Worm (Caenorhabditis elegans) whole organism, early embryonic: ENCODE results near the gene W07G4.8.

ENCODE experiments used
- B0310.2 ChIP-seq: sonication (generic microtip); optimal IDR thresholded peaks from 2 replicates; lab custom pipeline; 2016; ENCODE audit warnings: mild to moderate bottlenecking, missing genetic modification characterization, missing compliant biosample characterization
- F13C5.2 ChIP-seq: sonication (generic microtip); optimal IDR thresholded peaks from 2 replicates; lab custom pipeline; 2017; ENCODE audit warnings: mild to moderate bottlenecking, missing genetic modification characterization, inconsistent platforms, missing compliant biosample characterization
- aly-1 ChIP-seq: sonication (generic microtip); optimal IDR thresholded peaks from 2 replicates; lab custom pipeline; 2016; ENCODE audit warnings: missing genetic modification characterization, missing compliant biosample characterization
- ama-1 ChIP-seq: fragments of 150-350 bp; optimal IDR thresholded peaks from 2 replicates; lab custom pipeline; 2014
- ceh-13 ChIP-seq: fragments of 200-800 bp; sonication (Bioruptor generic); optimal IDR thresholded peaks from 2 replicates; lab custom pipeline; 2018; ENCODE audit warnings: mild to moderate bottlenecking, missing genetic modification characterization, missing compliant biosample characterization
- ceh-36 ChIP-seq: sonication (generic microtip); optimal IDR thresholded peaks from 2 replicates; lab custom pipeline; 2016; ENCODE audit warnings: missing genetic modification characterization, inconsistent platforms, missing compliant biosample characterization
- ets-7 ChIP-seq: sonication (generic microtip); optimal IDR thresholded peaks from 2 replicates; lab custom pipeline; 2016; ENCODE audit warnings: missing genotype, missing genetic modification characterization, missing compliant biosample characterization
- flt-1 ChIP-seq: fragments of 200-800 bp; sonication (Bioruptor generic); IDR thresholded peaks from 2 replicates; pipeline ENCODE4 v1.3.6; 2022; ENCODE audit warnings: missing genetic modification characterization, missing compliant biosample characterization
- hmbx-1 ChIP-seq: sonication (generic microtip); optimal IDR thresholded peaks from 2 replicates; lab custom pipeline; 2016; ENCODE audit warnings: mild to moderate bottlenecking, missing genetic modification characterization, missing compliant biosample characterization
- hmg-4 ChIP-seq: fragments of 200-800 bp; sonication (Bioruptor generic); optimal IDR thresholded peaks from 2 replicates; lab custom pipeline; 2018; ENCODE audit warnings: mild to moderate bottlenecking, missing genetic modification characterization, missing compliant biosample characterization
- hnd-1 ChIP-seq: sonication (generic microtip); optimal IDR thresholded peaks from 2 replicates; lab custom pipeline; 2016; ENCODE audit warnings: missing genetic modification characterization, missing compliant biosample characterization
- pes-1 ChIP-seq: fragments of 200-800 bp; sonication (Bioruptor generic); IDR thresholded peaks from 2 replicates; pipeline ENCODE4 v1.3.6; 2022; ENCODE audit warnings: missing genetic modification reagents, missing genetic modification characterization, missing compliant biosample characterization
- scrt-1 ChIP-seq: fragments of 200-800 bp; sonication (Bioruptor generic); IDR thresholded peaks from 2 replicates; pipeline ENCODE4 v1.3.6; 2022; ENCODE audit warnings: missing genetic modification characterization, missing compliant biosample characterization
- sea-1 ChIP-seq: fragments of 200-800 bp; sonication (Bioruptor generic); conservative IDR thresholded peaks from 2 replicates; pipeline ENCODE4 v1.3.6; 2022; ENCODE audit warnings: missing genetic modification characterization, missing compliant biosample characterization
- tbx-11 ChIP-seq: fragments of 200-800 bp; sonication (Bioruptor generic); IDR thresholded peaks from 2 replicates; pipeline ENCODE4 v1.3.6; 2022; ENCODE audit warnings: missing genetic modification characterization, missing compliant biosample characterization
- tbx-37 ChIP-seq: fragments of 200-800 bp; sonication (Bioruptor generic); conservative IDR thresholded peaks from 2 replicates; pipeline ENCODE4 v1.3.6; 2022; ENCODE audit warnings: missing genetic modification reagents, missing genetic modification characterization, missing compliant biosample characterization
- tra-4 ChIP-seq: sonication (generic microtip); optimal IDR thresholded peaks from 2 replicates; lab custom pipeline; 2017; ENCODE audit warnings: missing genetic modification characterization, missing compliant biosample characterization

Gene W07G4.8

DNA sequence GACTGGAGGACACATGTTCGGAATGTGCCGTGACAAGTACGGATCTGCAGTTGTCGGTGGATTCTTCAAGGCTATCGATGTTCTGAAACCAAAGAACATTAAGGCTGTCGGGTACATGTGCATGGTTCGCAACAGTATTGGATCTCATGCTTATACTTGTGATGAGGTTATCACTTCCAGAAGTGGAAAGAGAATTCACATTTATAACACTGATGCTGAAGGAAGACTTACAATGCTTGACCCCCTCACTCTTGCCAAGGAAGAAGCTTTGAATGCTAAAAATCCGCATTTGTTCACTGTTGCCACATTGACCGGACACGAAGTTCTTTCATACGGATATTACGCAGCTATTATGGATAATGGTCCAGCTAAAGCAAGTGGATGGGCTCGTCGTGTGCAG lies 4.3 kb downstream of the W07G4.8 start:
- TF ChIP-seq scrt-1 (GFP tag; lab: Robert Waterston, UW), result no peak
- TF ChIP-seq tbx-11 (GFP tag; lab: Robert Waterston, UW), result no peak
- no peak for TF ChIP-seq ets-7 (tag; lab: Kevin White, UChicago)
- no peak for TF ChIP-seq F13C5.2 (tag; lab: Kevin White, UChicago)
- TF ChIP-seq hmbx-1 (tag; lab: Kevin White, UChicago), result no peak
- TF ChIP-seq B0310.2, result no peak
- no peak for TF ChIP-seq aly-1 (tag; lab: Kevin White, UChicago)
- TF ChIP-seq ama-1, result no peak
- TF ChIP-seq tra-4 (tag; lab: Kevin White, UChicago), result no peak
- TF ChIP-seq ceh-13, result no peak
- TF ChIP-seq hmg-4 (GFP tag; lab: Kevin White, UChicago), result no peak
- TF ChIP-seq tbx-37 (GFP tag; lab: Robert Waterston, UW), result no peak
- TF ChIP-seq flt-1 (GFP tag; lab: Robert Waterston, UW), result no peak
- no peak for TF ChIP-seq hnd-1
- no peak for TF ChIP-seq ceh-36 (tag; lab: Kevin White, UChicago)
- TF ChIP-seq sea-1 (GFP tag; lab: Robert Waterston, UW), result no peak
- no peak for TF ChIP-seq pes-1 (GFP tag; lab: Robert Waterston, UW)

DNA sequence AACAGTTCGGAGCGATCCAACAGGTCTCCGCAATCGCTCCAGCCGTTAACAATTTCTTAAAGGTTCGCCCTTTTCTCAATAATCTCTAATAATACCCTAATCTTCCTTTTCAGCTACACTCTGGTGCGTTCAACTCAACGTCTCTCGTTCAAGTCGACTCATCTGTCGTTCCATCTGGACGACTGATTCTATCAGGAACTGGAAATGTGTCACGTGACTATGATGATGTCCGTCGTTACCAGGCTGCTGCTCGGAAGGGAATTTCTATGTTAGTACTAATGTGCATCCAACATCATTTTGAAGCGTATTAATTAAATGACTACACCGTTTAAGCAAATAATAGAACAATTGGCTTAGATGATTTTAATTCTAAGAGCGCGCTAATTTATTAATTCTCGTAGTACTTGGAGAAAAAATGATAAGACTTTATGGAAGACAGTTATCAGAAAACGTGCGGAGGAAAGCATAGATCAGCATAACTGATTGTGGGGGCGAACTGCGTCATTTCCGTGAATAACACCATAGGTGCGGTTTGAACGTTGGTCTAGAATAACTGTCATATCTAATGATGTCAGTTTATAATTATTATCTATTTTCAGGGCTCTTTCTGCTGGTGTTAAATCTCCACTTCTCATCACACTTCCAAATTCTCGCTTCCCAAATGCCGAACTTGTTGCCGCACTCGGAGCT lies 5.4 kb downstream of the W07G4.8 start:
- no peak for TF ChIP-seq F13C5.2 (tag; lab: Kevin White, UChicago)
- no peak for TF ChIP-seq B0310.2
- no peak for TF ChIP-seq tbx-37 (GFP tag; lab: Robert Waterston, UW)
- TF ChIP-seq tra-4 (tag; lab: Kevin White, UChicago), result no peak
- TF ChIP-seq aly-1 (tag; lab: Kevin White, UChicago), result no peak
- TF ChIP-seq ceh-36 (tag; lab: Kevin White, UChicago), result no peak
- no peak for TF ChIP-seq scrt-1 (GFP tag; lab: Robert Waterston, UW)
- TF ChIP-seq ets-7 (tag; lab: Kevin White, UChicago), result no peak
- no peak for TF ChIP-seq pes-1 (GFP tag; lab: Robert Waterston, UW)
- TF ChIP-seq hmbx-1 (tag; lab: Kevin White, UChicago), result no peak
- no peak for TF ChIP-seq ama-1
- no peak for TF ChIP-seq sea-1 (GFP tag; lab: Robert Waterston, UW)
- no peak for TF ChIP-seq hnd-1
- TF ChIP-seq hmg-4 (GFP tag; lab: Kevin White, UChicago), result no peak
- no peak for TF ChIP-seq tbx-11 (GFP tag; lab: Robert Waterston, UW)

DNA sequence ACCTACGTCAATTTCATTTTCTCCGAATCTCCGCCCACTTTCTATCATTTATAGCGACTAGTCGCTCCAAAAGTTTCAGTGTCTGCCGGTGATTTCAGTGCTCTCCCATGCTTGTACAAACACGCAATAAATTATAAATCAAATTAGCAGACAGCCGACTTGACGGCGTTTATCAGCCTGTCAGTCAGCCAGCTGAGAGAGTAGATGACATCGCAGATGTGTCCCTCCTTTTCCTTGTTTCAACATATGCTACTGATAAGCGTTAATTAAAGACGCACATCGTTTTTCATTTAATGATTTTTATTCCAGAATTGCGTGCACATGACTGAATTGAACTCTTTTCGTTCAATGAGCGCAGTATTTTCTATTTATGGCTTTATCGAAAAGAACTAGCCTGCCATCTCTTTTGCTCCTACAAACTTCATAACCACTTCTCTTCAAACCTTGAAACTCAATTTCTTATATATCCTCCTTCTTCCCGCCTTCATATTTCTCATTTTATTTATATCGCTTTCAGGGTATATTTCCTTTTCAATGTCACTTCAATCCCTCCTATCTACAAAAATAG lies 6.1 kb downstream of the W07G4.8 start, which contains the start of gene lap-2:
TSS of gene lap-2 (plus strand) at position 518 of the 568 bp plus-strand sequence.
- TF ChIP-seq tbx-11 (GFP tag; lab: Robert Waterston, UW), result no peak
- TF ChIP-seq B0310.2, result no peak
- no peak for TF ChIP-seq scrt-1 (GFP tag; lab: Robert Waterston, UW)
- no peak for TF ChIP-seq F13C5.2 (tag; lab: Kevin White, UChicago)

DNA sequence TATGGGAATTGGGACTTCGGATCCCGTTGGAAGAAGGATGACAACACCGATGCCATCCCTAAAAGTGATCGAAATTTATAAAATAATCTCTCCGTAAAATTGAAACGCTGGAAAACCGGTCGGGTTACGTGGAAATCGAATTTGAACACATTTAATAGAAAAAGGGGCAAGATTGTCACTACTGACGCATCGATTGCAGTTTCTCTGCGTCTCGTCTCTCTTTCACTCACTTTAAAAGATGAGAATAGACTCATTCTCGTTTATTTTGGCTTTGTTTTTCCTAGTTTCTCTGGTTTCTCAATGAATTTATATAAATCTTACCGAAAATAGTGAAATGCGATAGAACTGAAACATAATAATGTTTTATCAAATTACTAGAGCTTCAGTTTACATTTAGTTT lies 7.7 kb downstream of the W07G4.8 start, which contains the start of gene scyl-1:
TSS of gene scyl-1 (minus strand) at position 56 of the 400 bp plus-strand sequence.
- no peak for TF ChIP-seq B0310.2
- no peak for TF ChIP-seq ceh-13
- no peak for TF ChIP-seq hnd-1
- TF ChIP-seq flt-1 (GFP tag; lab: Robert Waterston, UW), result peak; percentile 31; the same call in 1 of the 2 replicates
- TF ChIP-seq F13C5.2 (tag; lab: Kevin White, UChicago), result peak; percentile 11
- TF ChIP-seq ets-7 (tag; lab: Kevin White, UChicago), result no peak
- no peak for TF ChIP-seq tbx-11 (GFP tag; lab: Robert Waterston, UW)
- no peak for TF ChIP-seq ama-1
- no peak for TF ChIP-seq pes-1 (GFP tag; lab: Robert Waterston, UW)
- TF ChIP-seq aly-1 (tag; lab: Kevin White, UChicago), result no peak
- TF ChIP-seq tra-4 (tag; lab: Kevin White, UChicago), result no peak
- TF ChIP-seq hmg-4 (GFP tag; lab: Kevin White, UChicago), result no peak
- TF ChIP-seq scrt-1 (GFP tag; lab: Robert Waterston, UW), result no peak
- TF ChIP-seq ceh-36 (tag; lab: Kevin White, UChicago), result no peak
- no peak for TF ChIP-seq hmbx-1 (tag; lab: Kevin White, UChicago)
- TF ChIP-seq sea-1 (GFP tag; lab: Robert Waterston, UW), result no peak
- TF ChIP-seq tbx-37 (GFP tag; lab: Robert Waterston, UW), result 0 out of 2 replicates have a peak, but pooled peaks have one; percentile 16

DNA sequence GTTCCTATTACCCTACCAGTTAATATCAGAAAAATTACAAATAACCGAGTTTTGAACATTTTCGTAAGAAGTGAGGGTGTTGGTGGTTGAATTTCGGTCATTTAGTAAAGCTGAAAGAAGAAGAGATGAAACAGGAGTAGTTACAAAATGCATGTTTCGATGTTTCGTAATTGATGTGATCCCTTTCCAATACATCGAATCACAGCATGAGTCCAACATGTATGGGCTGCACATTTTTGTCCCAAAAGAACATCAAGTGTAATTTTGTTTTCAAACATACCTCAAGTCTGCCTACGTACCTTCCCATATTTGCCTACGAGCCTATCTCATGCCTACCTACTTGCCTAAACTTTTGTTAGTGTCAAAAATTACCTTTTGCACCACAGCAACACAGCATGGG lies 12.9 kb downstream of the W07G4.8 start, which contains the start of gene W07G4.2:
TSS of gene W07G4.2 (minus strand) at position 101 of the 400 bp plus-strand sequence.
- no peak for TF ChIP-seq tbx-11 (GFP tag; lab: Robert Waterston, UW)
- TF ChIP-seq flt-1 (GFP tag; lab: Robert Waterston, UW), result no peak
- no peak for TF ChIP-seq ceh-13
- TF ChIP-seq hmbx-1 (tag; lab: Kevin White, UChicago), result no peak
- no peak for TF ChIP-seq hnd-1
- TF ChIP-seq aly-1 (tag; lab: Kevin White, UChicago), result no peak

DNA sequence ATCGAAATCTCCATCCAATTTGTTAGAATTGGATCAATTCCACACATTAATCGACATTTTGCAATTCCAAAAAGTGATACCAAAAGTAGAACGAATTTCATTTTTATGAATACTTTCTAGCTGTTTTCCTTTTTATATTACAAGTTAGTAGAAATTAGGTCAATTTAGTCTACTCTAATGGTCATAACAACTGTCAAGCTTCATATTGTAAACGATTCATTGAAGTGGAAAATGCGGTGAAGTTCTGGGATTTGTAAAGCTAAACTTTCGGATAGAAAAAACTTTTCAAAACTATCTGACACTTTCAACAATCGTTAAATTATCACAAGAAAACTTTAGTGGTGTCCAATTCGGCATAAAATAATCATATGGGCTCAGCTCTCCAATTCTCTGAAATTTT lies 14.8 kb downstream of the W07G4.8 start, which contains the start of gene W07G4.7:
TSS of gene W07G4.7 (minus strand) at position 101 of the 400 bp plus-strand sequence.
- no peak for TF ChIP-seq aly-1 (tag; lab: Kevin White, UChicago)
- no peak for TF ChIP-seq ets-7 (tag; lab: Kevin White, UChicago)

DNA sequence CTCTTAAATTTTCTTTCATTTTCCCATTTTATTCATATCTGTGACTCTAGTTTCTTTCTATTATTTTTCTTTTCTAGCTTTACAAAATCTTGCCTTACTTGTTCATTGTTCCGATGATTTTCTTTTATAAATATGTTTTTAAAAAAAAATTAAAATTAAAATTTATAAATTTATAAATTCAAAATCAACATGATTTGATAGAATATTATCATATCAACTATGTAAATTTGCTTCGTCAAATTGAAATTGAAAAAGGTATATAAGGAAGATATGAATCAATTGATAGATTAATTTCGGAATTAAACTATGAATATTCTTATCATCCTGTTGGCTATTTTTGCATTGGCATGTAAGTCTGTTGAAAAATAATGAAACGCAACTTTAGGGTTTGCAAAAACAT lies 16.1 kb downstream of the W07G4.8 start, which contains the start of gene W07G4.1:
TSS of gene W07G4.1 (plus strand) at position 301 of the 400 bp plus-strand sequence.
- TF ChIP-seq hnd-1, result no peak
- TF ChIP-seq ceh-36 (tag; lab: Kevin White, UChicago), result no peak
- TF ChIP-seq sea-1 (GFP tag; lab: Robert Waterston, UW), result no peak
- no peak for TF ChIP-seq tbx-11 (GFP tag; lab: Robert Waterston, UW)
- TF ChIP-seq tra-4 (tag; lab: Kevin White, UChicago), result no peak
- TF ChIP-seq pes-1 (GFP tag; lab: Robert Waterston, UW), result no peak
- no peak for TF ChIP-seq ama-1
- no peak for TF ChIP-seq hmg-4 (GFP tag; lab: Kevin White, UChicago)
- no peak for TF ChIP-seq flt-1 (GFP tag; lab: Robert Waterston, UW)
- TF ChIP-seq aly-1 (tag; lab: Kevin White, UChicago), result no peak
- no peak for TF ChIP-seq tbx-37 (GFP tag; lab: Robert Waterston, UW)
- no peak for TF ChIP-seq ceh-13
- TF ChIP-seq ets-7 (tag; lab: Kevin White, UChicago), result no peak
- TF ChIP-seq B0310.2, result no peak
- no peak for TF ChIP-seq F13C5.2 (tag; lab: Kevin White, UChicago)
- TF ChIP-seq scrt-1 (GFP tag; lab: Robert Waterston, UW), result no peak
- TF ChIP-seq hmbx-1 (tag; lab: Kevin White, UChicago), result no peak
